ENCODE assay signal across 2 worm cellular contexts in the genomic region with DNA sequence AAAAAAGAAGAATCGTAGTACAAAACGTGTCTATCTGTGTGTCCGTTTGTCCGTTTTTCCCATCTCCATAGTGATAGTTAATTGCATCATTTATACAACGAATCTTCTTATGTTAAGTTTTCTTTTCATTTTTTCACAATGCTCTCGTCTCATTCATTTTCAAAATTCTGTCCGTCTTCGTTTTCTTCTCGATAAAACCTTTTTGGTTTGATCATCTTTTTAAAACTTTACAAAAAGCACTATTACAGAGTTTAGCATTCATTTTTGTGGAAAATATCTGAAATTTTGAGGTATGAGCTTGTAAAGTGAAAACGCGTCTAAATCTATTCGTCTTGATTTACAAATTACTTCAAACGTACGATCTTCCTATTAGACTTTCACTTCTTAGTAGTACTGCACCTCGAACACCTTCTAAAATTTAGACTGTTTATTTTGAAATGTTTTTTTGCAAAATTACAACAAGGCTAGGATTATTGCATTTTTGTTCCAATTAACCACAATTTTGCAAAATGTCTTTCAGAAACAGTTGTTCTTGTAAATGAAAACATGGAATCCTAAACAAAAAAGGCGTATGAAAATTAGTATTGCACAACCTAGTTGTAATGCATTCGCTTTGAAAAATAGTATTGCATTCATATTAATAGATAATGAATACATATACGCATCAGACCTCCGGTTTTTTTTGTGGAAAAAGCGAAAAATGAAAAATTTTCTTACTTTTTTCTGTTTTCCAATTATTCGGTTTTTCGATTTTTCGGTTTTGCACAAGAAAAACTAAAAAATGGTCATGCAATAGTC.
TF ChIP-seq lines count a peak whose summit lies in the region.

No protein-coding gene starts in this region.

TF ChIP-seq in whole organism, L1 larva, 84 proteins besides CTCF, POLR2A, EP300 and RAD21 (continued from another document):
- TF ChIP-seq nhr-77 (tag; optimal IDR thresholded peaks at IDR 0.05; lab: Kevin White, UChicago) (no peak), nhr-28 (tag; optimal IDR thresholded peaks at IDR 0.05; lab: Kevin White, UChicago) (no peak), pag-3 (tag; optimal IDR thresholded peaks at IDR 0.05; lab: Kevin White, UChicago; ENCODE audit: borderline replicate concordance, insufficient read depth) (no peak), snpc-4 (tag; optimal IDR thresholded peaks at IDR 0.05; lab: Kevin White, UChicago) (no peak), lir-3 (tag; optimal IDR thresholded peaks at IDR 0.05; lab: Kevin White, UChicago; ENCODE audit: poor library complexity) (no peak), lsy-2 (tag; optimal IDR thresholded peaks at IDR 0.05; lab: Kevin White, UChicago) (no peak), fkh-4 (tag; optimal IDR thresholded peaks at IDR 0.05; lab: Kevin White, UChicago; ENCODE audit: borderline replicate concordance) (no peak), xbp-1 (tag; optimal IDR thresholded peaks at IDR 0.05; lab: Kevin White, UChicago) (no peak), hlh-17 (GFP tag; optimal IDR thresholded peaks at IDR 0.05; lab: Kevin White, UChicago; ENCODE audit: borderline replicate concordance) (no peak), lin-39 (tag; optimal IDR thresholded peaks at IDR 0.05; lab: Kevin White, UChicago) (peak; percentile 46), ama-1 (optimal IDR thresholded peaks at IDR 0.05; lab: Kevin White, UChicago) (peak; percentile 66), hpl-2 (GFP tag; optimal IDR thresholded peaks at IDR 0.05; lab: Kevin White, UChicago) (no peak), nhr-19 (GFP tag; conservative IDR thresholded peaks at IDR 0.05; lab: Robert Waterston, UW) (no peak), aha-1 (tag; optimal IDR thresholded peaks at IDR 0.05; lab: Kevin White, UChicago) (no peak), ztf-4 (tag; optimal IDR thresholded peaks at IDR 0.05; lab: Kevin White, UChicago) (peak; percentile 37), lin-35 (GFP tag; optimal IDR thresholded peaks at IDR 0.05; lab: Kevin White, UChicago) (no peak), lin-14 (GFP tag; optimal IDR thresholded peaks at IDR 0.05; lab: Kevin White, UChicago) (peak; percentile 12), nhr-90 (tag; optimal IDR thresholded peaks at IDR 0.05; lab: Kevin White, UChicago; ENCODE audit: poor library complexity) (no peak), elt-3 (tag; optimal IDR thresholded peaks at IDR 0.05; lab: Kevin White, UChicago) (no peak), fkh-10 (GFP tag; optimal IDR thresholded peaks at IDR 0.05; lab: Kevin White, UChicago) (no peak), irx-1 (tag; optimal IDR thresholded peaks at IDR 0.05; lab: Kevin White, UChicago) (no peak), C04F5.9 (tag; optimal IDR thresholded peaks at IDR 0.05; lab: Kevin White, UChicago) (no peak), tlp-1 (tag; optimal IDR thresholded peaks at IDR 0.05; lab: Kevin White, UChicago) (no peak)
TF ChIP-seq in whole organism, L1 larva: peak in this region for 6.

TF ChIP-seq in whole organism, L2 larva, 48 proteins besides CTCF, POLR2A, EP300 and RAD21 (continued from another document):
- no peak for TF ChIP-seq F13H6.1 (tag; optimal IDR thresholded peaks at IDR 0.05; lab: Kevin White, UChicago)
- no peak for TF ChIP-seq nhr-237 (tag; optimal IDR thresholded peaks at IDR 0.05; lab: Kevin White, UChicago)
- TF ChIP-seq blmp-1 (tag; optimal IDR thresholded peaks at IDR 0.05; lab: Kevin White, UChicago; ENCODE audit: insufficient read depth) = no peak
- no peak for TF ChIP-seq nhr-129 (tag; optimal IDR thresholded peaks at IDR 0.05; lab: Kevin White, UChicago)
- TF ChIP-seq lin-39 (tag; optimal IDR thresholded peaks at IDR 0.05; lab: Kevin White, UChicago) = no peak
- no peak for TF ChIP-seq nhr-10 (tag; optimal IDR thresholded peaks at IDR 0.05; lab: Kevin White, UChicago)
- TF ChIP-seq elt-3 (tag; optimal IDR thresholded peaks at IDR 0.05; lab: Kevin White, UChicago) = no peak
- no peak for TF ChIP-seq nhr-77 (tag; optimal IDR thresholded peaks at IDR 0.05; lab: Kevin White, UChicago)
- peak; percentile 23 for TF ChIP-seq nhr-21 (tag; optimal IDR thresholded peaks at IDR 0.05; lab: Kevin White, UChicago)
- TF ChIP-seq ztf-4 (tag; optimal IDR thresholded peaks at IDR 0.05; lab: Kevin White, UChicago) = peak; percentile 38
